Worm (Caenorhabditis elegans) whole organism, L2 larva: ENCODE measurements around the gene pars-1.

Source experiments
- C34F6.9 ChIP-seq: fragments of 150-350 bp; optimal IDR thresholded peaks from 2 replicates; lab custom pipeline; 2014; ENCODE audit warnings: missing biosample characterization, missing genetic modification characterization
- F13H6.1 ChIP-seq: sonication (generic microtip); optimal IDR thresholded peaks from 2 replicates; lab custom pipeline; 2016; ENCODE audit warnings: missing genetic modification characterization, missing compliant biosample characterization
- R02D3.7 ChIP-seq: fragments of 150-350 bp; optimal IDR thresholded peaks from 2 replicates; lab custom pipeline; 2014; ENCODE audit warnings: missing biosample characterization, missing genetic modification characterization
- Y55F3AM.14 ChIP-seq: fragments of 200-800 bp; sonication (Bioruptor generic); optimal IDR thresholded peaks from 2 replicates; lab custom pipeline; 2018; ENCODE audit warnings: mild to moderate bottlenecking, missing genetic modification characterization, missing compliant biosample characterization
- ZK546.5 ChIP-seq: sonication (generic microtip); optimal IDR thresholded peaks from 2 replicates; lab custom pipeline; 2017; ENCODE audit warnings: missing biosample characterization, missing genetic modification characterization
- alr-1 ChIP-seq: fragments of 150-350 bp; optimal IDR thresholded peaks from 2 replicates; lab custom pipeline; 2014; ENCODE audit warnings: missing biosample characterization, missing genetic modification characterization
- aly-2 ChIP-seq: fragments of 150-350 bp; optimal IDR thresholded peaks from 2 replicates; lab custom pipeline; 2014; ENCODE audit warnings: missing biosample characterization, missing genetic modification characterization
- ama-1 ChIP-seq: fragments of 150-350 bp; optimal IDR thresholded peaks from 2 replicates; lab custom pipeline; 2018; ENCODE audit warnings: inconsistent platforms
- blmp-1 ChIP-seq: sonication (generic microtip); optimal IDR thresholded peaks from 2 replicates; lab custom pipeline; 2017; ENCODE audit warnings: missing genetic modification characterization, mild to moderate bottlenecking, missing compliant biosample characterization, antibody characterized with exemption, moderate library complexity; ENCODE audit not compliant: insufficient read depth
- ceh-16 ChIP-seq: fragments of 150-350 bp; optimal IDR thresholded peaks from 2 replicates; lab custom pipeline; 2014; ENCODE audit warnings: missing biosample characterization, missing genetic modification characterization
- ceh-82 ChIP-seq: fragments of 150-350 bp; optimal IDR thresholded peaks from 2 replicates; lab custom pipeline; 2014; ENCODE audit warnings: missing biosample characterization, missing genetic modification characterization
- crh-2 ChIP-seq: sonication (generic microtip); optimal IDR thresholded peaks from 2 replicates; lab custom pipeline; 2017; ENCODE audit warnings: missing biosample characterization, missing genetic modification characterization
- dmd-4 ChIP-seq: sonication (generic microtip); optimal IDR thresholded peaks from 2 replicates; lab custom pipeline; 2017; ENCODE audit warnings: missing biosample characterization, missing genetic modification characterization
- egl-27 ChIP-seq: sonication (generic microtip); optimal IDR thresholded peaks from 3 replicates; lab custom pipeline; 2017; ENCODE audit warnings: missing biosample characterization, missing genetic modification reagents, missing genetic modification characterization
- elt-1 ChIP-seq: fragments of 150-350 bp; optimal IDR thresholded peaks from 2 replicates; lab custom pipeline; 2014; ENCODE audit warnings: missing biosample characterization, missing genetic modification characterization
- elt-3 ChIP-seq: sonication (generic microtip); optimal IDR thresholded peaks from 2 replicates; lab custom pipeline; 2017; ENCODE audit warnings: missing biosample characterization, missing genetic modification characterization
- fos-1 ChIP-seq: fragments of 150-350 bp; optimal IDR thresholded peaks from 2 replicates; lab custom pipeline; 2014; ENCODE audit warnings: missing biosample characterization, missing genetic modification characterization
- gmeb-1 ChIP-seq: fragments of 150-350 bp; optimal IDR thresholded peaks from 2 replicates; lab custom pipeline; 2014; ENCODE audit warnings: missing biosample characterization, missing genetic modification characterization
- lin-11 ChIP-seq: fragments of 150-350 bp; sonication (generic microtip); optimal IDR thresholded peaks from 2 replicates; lab custom pipeline; 2014; ENCODE audit warnings: missing biosample characterization, missing genetic modification characterization, inconsistent platforms, mixed read lengths
- lin-13 ChIP-seq: fragments of 150-350 bp; optimal IDR thresholded peaks from 2 replicates; lab custom pipeline; 2014; ENCODE audit warnings: missing biosample characterization, missing genetic modification reagents, missing genetic modification characterization
- lsy-2 ChIP-seq, 2 experiments: fragments of 150-350 bp in 1 of 2; sonication (generic microtip) in 1 of 2; optimal IDR thresholded peaks; 2 replicates each; lab custom pipeline; 2014 to 2017; ENCODE audit warnings: missing biosample characterization in 2 of 2, missing genetic modification characterization in 2 of 2
- mab-5 ChIP-seq: fragments of 150-350 bp; optimal IDR thresholded peaks from 2 replicates; lab custom pipeline; 2014; ENCODE audit warnings: missing biosample characterization, missing genetic modification characterization
- mbf-1 ChIP-seq: sonication (generic microtip); optimal IDR thresholded peaks from 2 replicates; lab custom pipeline; 2017; ENCODE audit warnings: missing biosample characterization, missing genetic modification characterization
- mdl-1 ChIP-seq, 2 experiments: fragments of 150-350 bp in 1 of 2; sonication (generic microtip) in 1 of 2; optimal IDR thresholded peaks; 2 replicates each; lab custom pipeline; 2017; ENCODE audit warnings: missing biosample characterization in 2 of 2, missing genetic modification characterization in 2 of 2
- nhr-10 ChIP-seq: sonication (generic microtip); optimal IDR thresholded peaks from 2 replicates; lab custom pipeline; 2017; ENCODE audit warnings: missing biosample characterization, missing genetic modification characterization
- nhr-12 ChIP-seq: fragments of 150-350 bp; optimal IDR thresholded peaks from 2 replicates; lab custom pipeline; 2014; ENCODE audit warnings: missing biosample characterization, missing genetic modification characterization
- nhr-129 ChIP-seq: fragments of 150-350 bp; optimal IDR thresholded peaks from 2 replicates; lab custom pipeline; 2014; ENCODE audit warnings: missing biosample characterization, missing genetic modification characterization
- nhr-21 ChIP-seq: fragments of 150-350 bp; optimal IDR thresholded peaks from 2 replicates; lab custom pipeline; 2014; ENCODE audit warnings: missing biosample characterization, missing genetic modification characterization
- nhr-23 ChIP-seq: fragments of 150-350 bp; optimal IDR thresholded peaks from 2 replicates; lab custom pipeline; 2014; ENCODE audit warnings: missing biosample characterization, missing genetic modification reagents, missing genetic modification characterization
- nhr-237 ChIP-seq: fragments of 150-350 bp; optimal IDR thresholded peaks from 2 replicates; lab custom pipeline; 2014; ENCODE audit warnings: missing biosample characterization, missing genetic modification characterization
- nhr-25 ChIP-seq: fragments of 150-350 bp; sonication (generic microtip); optimal IDR thresholded peaks from 3 replicates; lab custom pipeline; 2014; ENCODE audit warnings: missing biosample characterization, missing genetic modification characterization
- nhr-6 ChIP-seq: fragments of 150-350 bp; optimal IDR thresholded peaks from 2 replicates; lab custom pipeline; 2014; ENCODE audit warnings: missing biosample characterization, missing genetic modification characterization
- nhr-77 ChIP-seq: fragments of 150-350 bp; optimal IDR thresholded peaks from 2 replicates; lab custom pipeline; 2014; ENCODE audit warnings: missing biosample characterization, missing genetic modification characterization
- peb-1 ChIP-seq: fragments of 150-350 bp; optimal IDR thresholded peaks from 2 replicates; lab custom pipeline; 2014; ENCODE audit warnings: missing biosample characterization, missing genetic modification characterization
- sem-4 ChIP-seq: fragments of 150-350 bp; optimal IDR thresholded peaks from 2 replicates; lab custom pipeline; 2014; ENCODE audit warnings: missing biosample characterization, missing genetic modification reagents, missing genetic modification characterization
- skn-1 ChIP-seq: sonication (generic microtip); optimal IDR thresholded peaks from 2 replicates; lab custom pipeline; 2017; ENCODE audit warnings: missing biosample characterization, missing genetic modification characterization
- sma-3 ChIP-seq: sonication (generic microtip); optimal IDR thresholded peaks from 2 replicates; lab custom pipeline; 2016; ENCODE audit warnings: missing genetic modification reagents, missing genetic modification characterization, missing compliant biosample characterization
- sma-9 ChIP-seq, 2 experiments: fragments of 150-350 bp in 1 of 2; sonication (generic microtip) in 1 of 2; optimal IDR thresholded peaks; 2 replicates each; lab custom pipeline; 2014 to 2016; ENCODE audit warnings: missing genetic modification characterization in 2 of 2, mild to moderate bottlenecking in 1 of 2, missing biosample characterization in 1 of 2, missing compliant biosample characterization in 1 of 2, missing genetic modification reagents in 1 of 2, moderate library complexity in 1 of 2
- snpc-4 ChIP-seq: fragments of 150-350 bp; optimal IDR thresholded peaks from 2 replicates; lab custom pipeline; 2014; ENCODE audit warnings: missing biosample characterization, missing genetic modification characterization
- unc-39 ChIP-seq: fragments of 150-350 bp; optimal IDR thresholded peaks from 2 replicates; lab custom pipeline; 2014; ENCODE audit warnings: missing biosample characterization, missing genetic modification characterization
- unc-55 ChIP-seq: fragments of 150-350 bp; sonication (generic microtip); optimal IDR thresholded peaks from 3 replicates; lab custom pipeline; 2014; ENCODE audit warnings: missing biosample characterization, missing genetic modification reagents, missing genetic modification characterization
- unc-62 ChIP-seq: fragments of 150-350 bp; optimal IDR thresholded peaks from 2 replicates; lab custom pipeline; 2014; ENCODE audit warnings: missing biosample characterization, missing genetic modification reagents, missing genetic modification characterization
- zag-1 ChIP-seq: fragments of 150-350 bp; optimal IDR thresholded peaks from 2 replicates; lab custom pipeline; 2014; ENCODE audit warnings: missing biosample characterization, missing genetic modification characterization
- ztf-1 ChIP-seq: fragments of 200-800 bp; sonication (Bioruptor generic); conservative IDR thresholded peaks from 2 replicates; pipeline ENCODE4 v1.3.6; 2022; ENCODE audit warnings: missing genetic modification characterization, missing compliant biosample characterization
- ztf-11 ChIP-seq: sonication (generic microtip); optimal IDR thresholded peaks from 2 replicates; lab custom pipeline; 2017; ENCODE audit warnings: missing biosample characterization, missing genetic modification characterization
- ztf-4 ChIP-seq: fragments of 150-350 bp; optimal IDR thresholded peaks from 2 replicates; lab custom pipeline; 2014; ENCODE audit warnings: missing biosample characterization, missing genetic modification characterization

pars-1 gene

DNA sequence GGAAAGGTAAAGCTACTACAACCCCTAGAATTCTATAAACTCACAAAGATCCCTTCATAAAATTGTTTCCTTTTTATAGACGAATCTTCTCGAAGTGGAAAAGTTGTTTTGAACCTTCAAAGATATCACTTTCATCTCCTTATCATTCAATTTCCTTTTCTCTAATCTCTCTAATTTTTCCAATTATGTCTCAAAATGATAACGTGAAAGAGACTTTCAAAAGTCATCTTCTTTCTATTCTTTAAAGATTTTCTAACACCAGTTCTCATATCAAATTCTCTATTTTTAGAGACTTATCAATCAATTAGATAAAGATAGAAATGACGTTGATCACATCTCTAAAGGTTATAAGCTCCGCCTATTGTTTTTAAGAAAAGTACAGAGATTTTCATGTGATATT lies 39.4 kb upstream of the pars-1 start:
- no peak for TF ChIP-seq elt-3 (tag; lab: Kevin White, UChicago)
- TF ChIP-seq alr-1 (tag; lab: Kevin White, UChicago): no peak
- TF ChIP-seq lsy-2 (tag; optimal IDR thresholded peaks at IDR 0.05; lab: Kevin White, UChicago): peak in 1 of 2 experiments; percentile 4
- TF ChIP-seq R02D3.7: no peak
- TF ChIP-seq ztf-11 (tag; lab: Kevin White, UChicago): no peak
- TF ChIP-seq nhr-25 (tag; lab: Kevin White, UChicago): peak; percentile 70
- peak; percentile 93 for TF ChIP-seq blmp-1
- no peak for TF ChIP-seq Y55F3AM.14
- no peak for TF ChIP-seq ama-1 (lab: Kevin White, UChicago)
- TF ChIP-seq nhr-12: no peak
- no peak for TF ChIP-seq mbf-1 (tag; lab: Kevin White, UChicago)
- TF ChIP-seq dmd-4 (tag; lab: Kevin White, UChicago): no peak
- TF ChIP-seq nhr-21 (tag; lab: Kevin White, UChicago): peak; percentile 64
- no peak for TF ChIP-seq nhr-77
- no peak for TF ChIP-seq nhr-6 (tag; lab: Kevin White, UChicago)
- no peak for TF ChIP-seq zag-1
- TF ChIP-seq skn-1 (tag; lab: Kevin White, UChicago): no peak
- TF ChIP-seq fos-1 (tag; lab: Kevin White, UChicago): no peak
- no peak for TF ChIP-seq nhr-23 (tag; lab: Kevin White, UChicago)
- TF ChIP-seq egl-27 (tag; lab: Kevin White, UChicago): peak; percentile 16
- TF ChIP-seq nhr-10: no peak
- TF ChIP-seq sma-3 (GFP tag; lab: Kevin White, UChicago): peak; percentile 14
- TF ChIP-seq lin-13 (GFP tag; lab: Kevin White, UChicago): peak; percentile 3
- no peak for TF ChIP-seq C34F6.9 (tag; lab: Kevin White, UChicago)
- TF ChIP-seq snpc-4 (tag; lab: Kevin White, UChicago): no peak
- TF ChIP-seq peb-1 (tag; lab: Kevin White, UChicago): no peak
- no peak for TF ChIP-seq aly-2 (tag; lab: Kevin White, UChicago)
- TF ChIP-seq ceh-82 (tag; lab: Kevin White, UChicago): no peak
- no peak for TF ChIP-seq unc-39 (tag; lab: Kevin White, UChicago)
- TF ChIP-seq nhr-237 (tag; lab: Kevin White, UChicago): no peak
- peak in 1 of 2 experiments; percentile 2 for TF ChIP-seq mdl-1 (tag; optimal IDR thresholded peaks at IDR 0.05; lab: Kevin White, UChicago)

DNA sequence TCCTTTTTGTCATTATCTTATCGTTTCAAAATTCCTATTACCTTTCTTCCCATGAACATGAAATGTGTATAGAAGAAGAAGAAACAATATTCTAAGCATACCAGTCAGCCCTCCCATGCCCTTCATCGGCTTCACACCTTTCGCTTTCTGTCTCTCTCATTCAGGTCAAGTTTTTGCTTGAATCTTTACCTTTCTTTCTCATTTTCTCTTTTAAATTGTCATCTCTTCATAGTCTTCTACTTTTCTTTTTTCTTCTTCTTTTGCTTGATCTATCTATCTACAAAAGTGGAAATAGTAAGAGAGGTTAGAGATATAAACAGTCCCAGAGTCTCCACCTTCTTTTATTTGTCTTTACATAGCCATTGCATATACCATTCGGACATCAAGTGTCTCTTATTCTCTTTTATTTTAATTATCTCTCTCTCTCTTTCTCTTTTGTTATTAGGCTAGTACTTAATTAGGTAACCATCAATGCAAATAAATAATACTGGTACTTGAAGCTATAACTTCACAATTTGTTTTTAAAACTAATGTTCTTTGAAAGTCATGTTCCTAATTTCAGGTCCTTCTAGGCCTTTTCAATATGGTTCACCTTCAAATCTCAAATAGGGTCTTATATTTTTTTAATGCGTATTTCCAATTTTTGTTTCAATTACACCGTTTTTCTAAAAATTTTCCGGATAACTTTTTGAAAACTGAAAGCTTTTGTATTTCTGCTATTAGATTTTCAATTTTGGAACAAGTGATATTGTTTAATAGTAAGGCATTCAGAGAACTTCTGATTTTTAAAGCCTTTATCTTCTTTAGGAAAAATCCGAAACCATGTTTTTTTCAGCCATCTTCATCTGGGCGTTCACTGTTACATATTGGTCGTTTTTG lies 37.2 kb upstream of the pars-1 start, which contains the start of gene dpy-31:
Gene dpy-31 (plus strand): TSS at position 829 of the 879 bp plus-strand sequence.
- TF ChIP-seq elt-1 (tag; lab: Kevin White, UChicago) (no peak), ZK546.5 (no peak), Y55F3AM.14 (no peak), blmp-1 (peak; percentile 99), sma-9 (GFP tag; optimal IDR thresholded peaks at IDR 0.05; lab: Kevin White, UChicago) (peak; percentile 57), sma-9 (tag; optimal IDR thresholded peaks at IDR 0.05; lab: Kevin White, UChicago) (no peak), lsy-2 (tag; optimal IDR thresholded peaks at IDR 0.05; lab: Kevin White, UChicago) (peak in 1 of 2 experiments; percentile 37), sem-4 (no peak), dmd-4 (tag; lab: Kevin White, UChicago) (no peak), ceh-82 (tag; lab: Kevin White, UChicago) (no peak), alr-1 (tag; lab: Kevin White, UChicago) (no peak), nhr-10 (no peak), F13H6.1 (no peak), ztf-1 (no peak), peb-1 (tag; lab: Kevin White, UChicago) (no peak), sma-3 (GFP tag; lab: Kevin White, UChicago) (peak; percentile 33), ama-1 (lab: Kevin White, UChicago) (no peak), crh-2 (peak; percentile 39), zag-1 (no peak), lin-11 (tag; lab: Kevin White, UChicago) (no peak), unc-62 (GFP tag; lab: Kevin White, UChicago) (no peak), C34F6.9 (tag; lab: Kevin White, UChicago) (no peak), egl-27 (tag; lab: Kevin White, UChicago) (peak; percentile 88), nhr-23 (tag; lab: Kevin White, UChicago) (no peak), nhr-237 (tag; lab: Kevin White, UChicago) (no peak), mdl-1 (tag; optimal IDR thresholded peaks at IDR 0.05; lab: Kevin White, UChicago) (no peak), unc-39 (tag; lab: Kevin White, UChicago) (no peak), nhr-6 (tag; lab: Kevin White, UChicago) (no peak), ztf-4 (tag; lab: Kevin White, UChicago) (no peak), unc-55 (no peak), lin-13 (GFP tag; lab: Kevin White, UChicago) (no peak), elt-3 (tag; lab: Kevin White, UChicago) (no peak), nhr-77 (no peak), snpc-4 (tag; lab: Kevin White, UChicago) (no peak), gmeb-1 (no peak), nhr-129 (tag; lab: Kevin White, UChicago) (no peak), mab-5 (no peak), ztf-11 (tag; lab: Kevin White, UChicago) (no peak), skn-1 (tag; lab: Kevin White, UChicago) (no peak), nhr-25 (tag; lab: Kevin White, UChicago) (peak; percentile 90), nhr-21 (tag; lab: Kevin White, UChicago) (peak; percentile 64), R02D3.7 (no peak), ceh-16 (tag; lab: Kevin White, UChicago) (peak; percentile 22)
